Worm (Caenorhabditis elegans) whole organism, L1 larva: ENCODE data around the gene C18H7.4.

ENCODE experiments used
- ama-1 ChIP-seq: fragments of 150-350 bp; optimal IDR thresholded peaks from 2 replicates; lab custom pipeline; 2014
- ceh-82 ChIP-seq, 3 experiments: fragments of 150-350 bp in 1 of 3; sonication (generic microtip) in 2 of 3; optimal IDR thresholded peaks; 2 replicates each; lab custom pipeline; 2014 to 2017; ENCODE audit warnings: missing biosample characterization in 3 of 3, missing genetic modification characterization in 3 of 3
- nhr-20 ChIP-seq: sonication (generic microtip); optimal IDR thresholded peaks from 2 replicates; lab custom pipeline; 2016; ENCODE audit warnings: mild to moderate bottlenecking, missing genetic modification characterization, missing compliant biosample characterization
- nhr-71 ChIP-seq: sonication (generic microtip); optimal IDR thresholded peaks from 2 replicates; lab custom pipeline; 2016; ENCODE audit warnings: mild to moderate bottlenecking, missing genetic modification characterization, moderate library complexity, missing compliant biosample characterization
- nhr-77 ChIP-seq: fragments of 150-350 bp; optimal IDR thresholded peaks from 2 replicates; lab custom pipeline; 2014; ENCODE audit warnings: missing biosample characterization, missing genetic modification characterization
- nhr-85 ChIP-seq: sonication (generic microtip); peaks from one replicate; lab custom pipeline; 2016; ENCODE audit warnings: missing genetic modification characterization, inconsistent platforms, missing compliant biosample characterization
- snpc-4 ChIP-seq: fragments of 150-350 bp; optimal IDR thresholded peaks from 2 replicates; lab custom pipeline; 2014; ENCODE audit warnings: missing biosample characterization, missing genetic modification characterization
- unc-86 ChIP-seq: sonication (generic microtip); optimal IDR thresholded peaks from 2 replicates; lab custom pipeline; 2016; ENCODE audit warnings: missing genetic modification characterization, missing compliant biosample characterization

DNA sequence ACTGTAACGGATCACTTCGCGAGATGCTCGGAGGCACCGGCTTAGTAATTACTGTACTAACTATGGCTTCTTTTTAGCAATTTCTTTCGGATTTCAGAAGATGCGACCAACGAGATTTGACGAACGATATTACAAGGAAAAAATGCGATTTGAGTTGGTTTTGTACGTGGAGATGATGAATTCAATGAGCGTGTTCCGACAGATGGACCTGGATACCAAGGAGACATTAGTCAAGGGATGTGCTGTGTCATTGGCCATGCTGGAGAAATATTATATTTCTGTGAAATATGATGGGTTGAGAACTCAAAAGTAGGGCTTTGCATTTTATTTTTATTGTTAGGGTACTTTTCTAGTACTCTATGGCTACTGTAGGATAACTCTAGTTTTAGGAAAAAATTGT lies 37.5 kb downstream of the C18H7.4 start:
- no peak for TF ChIP-seq unc-86 (tag; lab: Kevin White, UChicago)
- TF ChIP-seq ama-1, result no peak
- no peak for TF ChIP-seq nhr-77
- TF ChIP-seq nhr-85 (tag; lab: Kevin White, UChicago), result no peak
- no peak for TF ChIP-seq ceh-82 (tag; optimal IDR thresholded peaks at IDR 0.05; lab: Kevin White, UChicago)
- TF ChIP-seq nhr-20 (tag; lab: Kevin White, UChicago), result no peak
- no peak for TF ChIP-seq nhr-71 (tag; lab: Kevin White, UChicago)
- TF ChIP-seq snpc-4 (tag; lab: Kevin White, UChicago), result no peak
